Fruit fly (Drosophila melanogaster): ENCODE results near the gene CG9377.

CG9377 gene

DNA sequence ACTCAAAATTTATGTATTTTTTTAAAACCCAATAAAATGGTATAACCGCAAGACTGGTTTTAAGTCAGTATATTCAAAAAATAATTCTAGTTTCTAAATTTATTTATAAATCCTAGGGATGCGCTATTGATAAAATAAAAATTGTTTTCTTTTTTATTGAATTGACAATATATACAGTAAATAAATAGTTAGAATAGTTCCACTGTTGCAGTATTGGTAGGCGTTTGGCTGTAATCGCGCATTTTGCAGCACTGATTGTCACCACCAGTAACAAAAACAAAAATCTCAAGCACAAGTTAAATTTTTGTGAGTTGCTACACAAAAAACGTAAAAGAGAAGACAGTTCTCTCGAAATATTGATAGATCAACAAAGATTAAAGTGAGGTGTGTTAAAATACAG, 7.6 kb upstream of the CG9377 start, which contains the start of gene CG31855:
Gene CG31855 (plus strand): TSS at position 265 of the 400 bp plus-strand sequence.
- TF ChIP-seq CG11398 (GFP tag; optimal IDR thresholded peaks at IDR 0.05) = no peak
- TF ChIP-seq CG1529 (GFP tag; optimal IDR thresholded peaks at IDR 0.05) = peak; percentile 56
- peak; percentile 50; the same call in 1 of the 2 replicates for TF ChIP-seq seq (GFP tag; IDR thresholded peaks at IDR 0.05)
- TF ChIP-seq lilli (GFP tag; optimal IDR thresholded peaks at IDR 0.05) = peak; percentile 93
- no peak for TF ChIP-seq mld (GFP tag; IDR thresholded peaks at IDR 0.05; ENCODE audit: partially characterized antibody)
- peak; percentile 18 for TF ChIP-seq BEAF-32 (GFP tag; optimal IDR thresholded peaks at IDR 0.05)
- no peak for TF ChIP-seq CG32767 (GFP tag; IDR thresholded peaks at IDR 0.05)
- TF ChIP-seq slp2 (GFP tag; optimal IDR thresholded peaks at IDR 0.05) = peak; percentile 39
- peak; percentile 91 for TF ChIP-seq NfI (GFP tag; optimal IDR thresholded peaks at IDR 0.05)
- peak; percentile 51; the same call in 1 of the 2 replicates for TF ChIP-seq Drgx (GFP tag; IDR thresholded peaks at IDR 0.05)
- TF ChIP-seq ac (GFP tag; optimal IDR thresholded peaks at IDR 0.05) = no peak
- TF ChIP-seq nerfin-2 (GFP tag; IDR thresholded peaks at IDR 0.05; ENCODE audit: partially characterized antibody) = no peak
- no peak for TF ChIP-seq tio (GFP tag; optimal IDR thresholded peaks at IDR 0.05)
- no peak for TF ChIP-seq HLHmδ (GFP tag; optimal IDR thresholded peaks at IDR 0.05)
- TF ChIP-seq CG30020 (tag; optimal IDR thresholded peaks at IDR 0.05) = peak; percentile 44
- peak; percentile 56 for TF ChIP-seq CG4404 (GFP tag; IDR thresholded peaks at IDR 0.05)
- peak; percentile 81 for TF ChIP-seq PHDP (tag; optimal IDR thresholded peaks at IDR 0.05)
- TF ChIP-seq CG10462 (GFP tag; optimal IDR thresholded peaks at IDR 0.05) = peak; percentile 74
- TF ChIP-seq pnt (GFP tag; optimal IDR thresholded peaks at IDR 0.05) = peak; percentile 47
- TF ChIP-seq Eip74EF (GFP tag; optimal IDR thresholded peaks at IDR 0.05) = peak in 1 of 2 experiments; percentile 18
- TF ChIP-seq vvl (GFP tag; IDR thresholded peaks at IDR 0.05) = peak; percentile 92
- TF ChIP-seq az2 (GFP tag; optimal IDR thresholded peaks at IDR 0.05) = peak; percentile 87
- TF ChIP-seq CG4282 (GFP tag; optimal IDR thresholded peaks at IDR 0.05) = peak; percentile 76
- TF ChIP-seq peb (GFP tag; IDR thresholded peaks at IDR 0.05) = peak; percentile 47; the same call in 1 of the 2 replicates
- TF ChIP-seq Doc2 (GFP tag; IDR thresholded peaks at IDR 0.05) = no peak
- TF ChIP-seq tx (GFP tag; optimal IDR thresholded peaks at IDR 0.05) = peak; percentile 68
- peak; percentile 11 for TF ChIP-seq Atf3 (GFP tag; optimal IDR thresholded peaks at IDR 0.05)
- TF ChIP-seq zfh2 (GFP tag; optimal IDR thresholded peaks at IDR 0.05) = peak; percentile 80
- peak; percentile 83 for TF ChIP-seq dysf (GFP tag; IDR thresholded peaks at IDR 0.05)
- TF ChIP-seq dimm (GFP tag; IDR thresholded peaks at IDR 0.05) = 0 out of 2 replicates have a peak, but pooled peaks have one; percentile 53
- peak; percentile 79 for TF ChIP-seq CG5245 (GFP tag; optimal IDR thresholded peaks at IDR 0.05)
- peak; percentile 71 for TF ChIP-seq dmrt11E (tag; optimal IDR thresholded peaks at IDR 0.05)
- peak; percentile 69; the same call in 1 of the 2 replicates for TF ChIP-seq CG1024 (GFP tag; IDR thresholded peaks at IDR 0.05)
- peak; percentile 9; the same call in 1 of the 2 replicates for TF ChIP-seq Ravus (GFP tag; IDR thresholded peaks at IDR 0.05)
- TF ChIP-seq CG7556 (GFP tag; optimal IDR thresholded peaks at IDR 0.05) = peak; percentile 79
- TF ChIP-seq CG7745 (tag; optimal IDR thresholded peaks at IDR 0.05) = no peak
- TF ChIP-seq D (optimal IDR thresholded peaks at IDR 0.05) = no peak
- peak; percentile 56 for TF ChIP-seq D (GFP tag; optimal IDR thresholded peaks at IDR 0.05)
- TF ChIP-seq CG8359 (GFP tag; optimal IDR thresholded peaks at IDR 0.05; ENCODE audit: borderline replicate concordance) = no peak
- TF ChIP-seq Dfd (GFP tag; optimal IDR thresholded peaks at IDR 0.05) = no peak
- no peak for TF ChIP-seq cg (GFP tag; optimal IDR thresholded peaks at IDR 0.05)
- peak; percentile 80 for TF ChIP-seq vfl (GFP tag; optimal IDR thresholded peaks at IDR 0.05)
- TF ChIP-seq schlank (tag; optimal IDR thresholded peaks at IDR 0.05) = peak; percentile 61
- TF ChIP-seq chinmo (GFP tag; IDR thresholded peaks at IDR 0.05; ENCODE audit: partially characterized antibody) = no peak
- peak; percentile 91 for TF ChIP-seq lab (GFP tag; optimal IDR thresholded peaks at IDR 0.05)
- peak; percentile 52; the same call in 1 of the 2 replicates for TF ChIP-seq CG31224 (GFP tag; IDR thresholded peaks at IDR 0.05)
- TF ChIP-seq bab2 (GFP tag; optimal IDR thresholded peaks at IDR 0.05) = peak; percentile 60
- TF ChIP-seq Sry-δ (GFP tag; optimal IDR thresholded peaks at IDR 0.05) = peak; percentile 35
- peak; percentile 76 for TF ChIP-seq CG10959 (GFP tag; IDR thresholded peaks at IDR 0.05)
- peak; percentile 80 for TF ChIP-seq Bteb2 (GFP tag; optimal IDR thresholded peaks at IDR 0.05)
- no peak for TF ChIP-seq grn (GFP tag; optimal IDR thresholded peaks at IDR 0.05)

All from whole organism, embryonic.